Worm (Caenorhabditis elegans) whole organism, L4 larva: ENCODE measurements around the gene ZK353.3.
A peak's percentile ranks its signal among the peaks of the same experiment; 100 is the strongest.
"Not testable (repeated sequence)": the region's sequence is repeated elsewhere in the genome, so short reads cannot be mapped to it uniquely, and the experiment has no call there.

Source experiments
- R02D3.7 ChIP-seq: fragments of 150-350 bp; sonication (generic microtip); optimal IDR thresholded peaks from 3 replicates; lab custom pipeline; 2014; ENCODE audit warnings: missing biosample characterization, missing genetic modification characterization
- T20F7.1 ChIP-seq: fragments of 200-800 bp; sonication (Bioruptor generic); optimal IDR thresholded peaks from 2 replicates; lab custom pipeline; 2018; ENCODE audit warnings: mild to moderate bottlenecking, missing genetic modification characterization, missing compliant biosample characterization
- T26A8.4 ChIP-seq: fragments of 200-800 bp; sonication (Bioruptor generic); IDR thresholded peaks from 2 replicates; pipeline ENCODE4 v1.3.6; 2022; ENCODE audit warnings: missing genetic modification characterization, missing compliant biosample characterization
- ZK546.5 ChIP-seq, 2 experiments: sonication (generic microtip); optimal IDR thresholded peaks; 2 replicates each; lab custom pipeline; 2017; ENCODE audit warnings: missing biosample characterization in 2 of 2, missing genetic modification characterization in 2 of 2
- aha-1 ChIP-seq: fragments of 150-350 bp; peaks from one replicate; lab custom pipeline; 2014; ENCODE audit warnings: missing biosample characterization, missing genetic modification characterization
- ceh-28 ChIP-seq: fragments of 150-350 bp; optimal IDR thresholded peaks from 2 replicates; lab custom pipeline; 2014; ENCODE audit warnings: missing biosample characterization, missing genetic modification reagents, missing genetic modification characterization
- ces-1 ChIP-seq: fragments of 150-350 bp; sonication (generic microtip); optimal IDR thresholded peaks from 4 replicates; lab custom pipeline; 2014; ENCODE audit warnings: missing biosample characterization, missing genetic modification reagents, missing genetic modification characterization
- daf-8 ChIP-seq: fragments of 200-800 bp; sonication (Bioruptor generic); IDR thresholded peaks from 2 replicates; pipeline ENCODE4 v1.3.6; 2022; ENCODE audit warnings: missing genetic modification characterization, missing compliant biosample characterization
- dmd-9 ChIP-seq: fragments of 200-800 bp; sonication (Bioruptor generic); IDR thresholded peaks from 2 replicates; pipeline ENCODE4 v1.3.6; 2022; ENCODE audit warnings: missing genetic modification reagents, missing genetic modification characterization, missing compliant biosample characterization
- dpl-1 ChIP-seq: fragments of 150-350 bp; optimal IDR thresholded peaks from 2 replicates; lab custom pipeline; 2014; ENCODE audit warnings: missing biosample characterization, missing genetic modification reagents, missing genetic modification characterization
- dve-1 ChIP-seq: sonication (generic microtip); optimal IDR thresholded peaks from 2 replicates; lab custom pipeline; 2017; ENCODE audit warnings: antibody characterized with exemption, mild to moderate bottlenecking, missing genetic modification characterization, missing compliant biosample characterization; ENCODE audit not compliant: insufficient read depth
- egl-43 ChIP-seq: fragments of 200-800 bp; sonication (Bioruptor generic); IDR thresholded peaks from 2 replicates; pipeline ENCODE4 v1.3.6; 2022; ENCODE audit warnings: missing genetic modification reagents, missing genetic modification characterization, missing compliant biosample characterization
- hlh-30 ChIP-seq: sonication (generic microtip); optimal IDR thresholded peaks from 2 replicates; lab custom pipeline; 2017; ENCODE audit warnings: antibody characterized with exemption, mild to moderate bottlenecking, missing genetic modification characterization, missing compliant biosample characterization; ENCODE audit not compliant: insufficient read depth
- hmg-1.1 ChIP-seq: fragments of 200-800 bp; sonication (Bioruptor generic); IDR thresholded peaks from 2 replicates; pipeline ENCODE4 v1.3.6; 2022; ENCODE audit warnings: missing genetic modification reagents, missing genetic modification characterization, missing compliant biosample characterization
- lin-38 ChIP-seq: fragments of 200-800 bp; sonication (Bioruptor generic); IDR thresholded peaks from 2 replicates; pipeline ENCODE4 v1.3.6; 2022; ENCODE audit warnings: missing genetic modification reagents, missing genetic modification characterization, missing compliant biosample characterization
- lsy-2 ChIP-seq, 2 experiments: fragments of 150-350 bp in 1 of 2; sonication (generic microtip) in 1 of 2; optimal IDR thresholded peaks; 2 replicates each; lab custom pipeline; 2014 to 2017; ENCODE audit warnings: missing biosample characterization in 2 of 2, missing genetic modification characterization in 2 of 2
- madf-9 ChIP-seq: fragments of 200-800 bp; sonication (Bioruptor generic); conservative IDR thresholded peaks from 2 replicates; pipeline ENCODE4 v1.3.6; 2022; ENCODE audit warnings: missing genetic modification reagents, missing genetic modification characterization, missing compliant biosample characterization
- mdl-1 ChIP-seq, 2 experiments: fragments of 150-350 bp in 1 of 2; sonication (generic microtip) in 1 of 2; optimal IDR thresholded peaks; 2 replicates each; lab custom pipeline; 2014 to 2017; ENCODE audit warnings: missing biosample characterization in 2 of 2, missing genetic modification characterization in 2 of 2
- mdt-29 ChIP-seq: fragments of 200-800 bp; sonication (Bioruptor generic); IDR thresholded peaks from 2 replicates; pipeline ENCODE4 v1.3.6; 2022; ENCODE audit warnings: missing genetic modification reagents, missing genetic modification characterization, missing compliant biosample characterization
- mes-2 ChIP-seq: sonication (generic microtip); optimal IDR thresholded peaks from 2 replicates; lab custom pipeline; 2016; ENCODE audit warnings: missing genotype, mild to moderate bottlenecking, missing genetic modification characterization, missing compliant biosample characterization; ENCODE audit not compliant: poor library complexity, severe bottlenecking
- mxl-3 ChIP-seq: fragments of 200-800 bp; sonication (Bioruptor generic); optimal IDR thresholded peaks from 2 replicates; lab custom pipeline; 2018; ENCODE audit warnings: mild to moderate bottlenecking, missing genetic modification characterization, missing compliant biosample characterization
- nhr-102 ChIP-seq: sonication (generic microtip); optimal IDR thresholded peaks from 2 replicates; lab custom pipeline; 2016; ENCODE audit warnings: mild to moderate bottlenecking, missing genetic modification characterization, moderate library complexity, missing compliant biosample characterization
- nhr-11 ChIP-seq: fragments of 150-350 bp; optimal IDR thresholded peaks from 2 replicates; lab custom pipeline; 2014; ENCODE audit warnings: missing biosample characterization, missing genetic modification characterization
- nhr-41 ChIP-seq: fragments of 200-800 bp; sonication (Bioruptor generic); IDR thresholded peaks from 2 replicates; pipeline ENCODE4 v1.3.6; 2022; ENCODE audit warnings: missing genetic modification reagents, missing genetic modification characterization, missing compliant biosample characterization
- nhr-76 ChIP-seq: fragments of 150-350 bp; optimal IDR thresholded peaks from 2 replicates; lab custom pipeline; 2014; ENCODE audit warnings: missing biosample characterization, missing genetic modification characterization
- pha-4 ChIP-seq, 2 experiments: fragments of 150-350 bp in 1 of 2; fragments of 200-800 bp in 1 of 2; sonication (Bioruptor generic) in 1 of 2; IDR thresholded peaks in 1 of 2; optimal IDR thresholded peaks in 1 of 2; 2 replicates each; pipeline versions ENCODE4 v1.3.6 to Lab custom; 2014 to 2022; ENCODE audit warnings: missing genetic modification characterization in 2 of 2, missing genetic modification reagents in 2 of 2, missing biosample characterization in 1 of 2, missing compliant biosample characterization in 1 of 2
- rbr-2 ChIP-seq: sonication (generic microtip); optimal IDR thresholded peaks from 2 replicates; lab custom pipeline; 2016; ENCODE audit warnings: missing genotype, missing genetic modification characterization, missing compliant biosample characterization
- set-16 ChIP-seq: fragments of 200-800 bp; sonication (Bioruptor generic); IDR thresholded peaks from 2 replicates; pipeline ENCODE4 v1.3.6; 2022; ENCODE audit warnings: missing genetic modification reagents, missing genetic modification characterization, missing compliant biosample characterization
- skn-1 ChIP-seq: fragments of 150-350 bp; optimal IDR thresholded peaks from 2 replicates; lab custom pipeline; 2014; ENCODE audit warnings: missing biosample characterization, missing genetic modification characterization
- unc-130 ChIP-seq: sonication (generic microtip); optimal IDR thresholded peaks from 2 replicates; lab custom pipeline; 2016; ENCODE audit warnings: missing genetic modification reagents, missing genetic modification characterization, missing compliant biosample characterization
- vab-7 ChIP-seq: fragments of 200-800 bp; sonication (Bioruptor generic); IDR thresholded peaks from 2 replicates; pipeline ENCODE4 v1.3.6; 2022; ENCODE audit warnings: missing genetic modification reagents, missing genetic modification characterization, missing compliant biosample characterization
- zag-1 ChIP-seq: fragments of 150-350 bp; optimal IDR thresholded peaks from 2 replicates; lab custom pipeline; 2014; ENCODE audit warnings: missing biosample characterization, missing genetic modification characterization
- zfp-2 ChIP-seq: sonication (generic microtip); optimal IDR thresholded peaks from 2 replicates; lab custom pipeline; 2016; ENCODE audit warnings: mild to moderate bottlenecking, missing genetic modification characterization, missing compliant biosample characterization
- ztf-7 ChIP-seq: fragments of 150-350 bp; optimal IDR thresholded peaks from 2 replicates; lab custom pipeline; 2014; ENCODE audit warnings: missing biosample characterization, missing genetic modification characterization

Gene ZK353.3

ce11 chrIII:8395685-8396084, at the start of gene ZK353.3:
TSS of gene ZK353.3 (plus strand) at chrIII:8395985.
- TF ChIP-seq ZK546.5 (tag; optimal IDR thresholded peaks at IDR 0.05; lab: Kevin White, UChicago), result no peak
- TF ChIP-seq zag-1 (tag; lab: Kevin White, UChicago), result no peak
- no peak for TF ChIP-seq R02D3.7
- TF ChIP-seq lin-38 (GFP tag; lab: Robert Waterston, UW), result no peak
- no peak for TF ChIP-seq rbr-2
- no peak for TF ChIP-seq ceh-28 (tag; lab: Kevin White, UChicago)
- TF ChIP-seq nhr-76 (tag; lab: Kevin White, UChicago), result no peak
- no peak for TF ChIP-seq skn-1 (tag; lab: Kevin White, UChicago)
- TF ChIP-seq nhr-102, result no peak
- TF ChIP-seq, all 104 proteins: peak for 0

ce11 chrIII:8347822-8348221, 48.0 kb upstream of the ZK353.3 start, which contains the start of gene clc-29:
TSS of gene clc-29 (minus strand) at chrIII:8347922.
- TF ChIP-seq ces-1 (GFP tag; lab: Kevin White, UChicago); daf-8 (GFP tag; lab: Robert Waterston, UW); mdt-29 (GFP tag; lab: Robert Waterston, UW): not testable (repeated sequence)

DNA sequence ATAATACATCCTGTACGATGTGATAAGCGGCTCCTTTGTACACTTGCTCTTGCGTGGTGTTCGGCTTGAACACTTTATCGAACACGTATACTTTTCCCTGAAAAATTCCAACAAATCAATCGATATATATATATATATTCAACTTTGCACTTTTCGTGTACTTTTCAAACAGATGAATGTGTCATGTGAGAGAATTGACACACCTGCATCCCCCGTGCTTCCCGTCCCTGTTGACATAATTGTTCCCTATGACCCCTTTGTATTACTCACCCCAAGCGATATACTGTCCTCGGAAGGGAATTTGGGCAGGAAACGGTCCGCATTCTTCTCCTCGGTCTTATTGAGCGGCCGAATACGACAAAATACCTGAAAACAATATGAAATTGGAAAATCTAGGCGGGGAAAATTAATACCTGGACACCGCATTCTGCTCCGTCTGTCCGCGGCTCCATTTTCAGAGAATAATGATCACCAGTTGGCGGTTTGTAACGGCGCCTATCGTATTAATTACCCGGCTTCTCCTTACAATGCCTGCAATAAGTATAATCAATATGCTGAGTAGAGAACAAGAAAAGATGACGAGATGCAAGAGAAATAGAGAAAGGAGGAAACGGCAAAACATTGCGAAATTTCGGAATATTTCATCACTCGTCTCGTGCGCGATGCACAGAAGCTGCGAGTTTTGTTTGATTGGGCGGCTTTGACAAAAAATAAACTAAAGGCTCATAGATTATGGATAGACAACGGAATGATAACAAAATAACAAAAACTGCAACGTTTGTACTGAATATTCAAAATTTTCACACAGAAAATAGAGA, 40.9 kb upstream of the ZK353.3 start, which contains the start of gene unc-116:
Gene unc-116, minus strand, starts transcription at position 531 of the 818 bp plus-strand sequence.
- TF ChIP-seq hmg-1.1 (GFP tag; lab: Robert Waterston, UW) (peak; percentile 51), hlh-30 (peak; percentile 79), set-16 (GFP tag; lab: Robert Waterston, UW) (0 out of 2 replicates have a peak, but pooled peaks have one; percentile 7), egl-43 (GFP tag; lab: Robert Waterston, UW) (0 out of 2 replicates have a peak, but pooled peaks have one; percentile 28), mes-2 (tag; lab: Kevin White, UChicago) (peak; percentile 34), zfp-2 (tag; lab: Kevin White, UChicago) (no peak), mdl-1 (tag; optimal IDR thresholded peaks at IDR 0.05; lab: Kevin White, UChicago) (peak; percentile 37 to 76), ztf-7 (tag; lab: Kevin White, UChicago) (no peak), madf-9 (no peak), dmd-9 (GFP tag; lab: Robert Waterston, UW) (0 out of 2 replicates have a peak, but pooled peaks have one; percentile 31), T26A8.4 (peak; percentile 22; the same call in 1 of the 2 replicates), lsy-2 (tag; optimal IDR thresholded peaks at IDR 0.05; lab: Kevin White, UChicago) (peak; percentile 3 to 72), nhr-11 (tag; lab: Kevin White, UChicago) (peak; percentile 22), pha-4 (GFP tag; IDR thresholded peaks at IDR 0.05; lab: Robert Waterston, UW) (no peak), pha-4 (tag; optimal IDR thresholded peaks at IDR 0.05; lab: Kevin White, UChicago) (peak; percentile 8), mxl-3 (GFP tag; lab: Kevin White, UChicago) (no peak), nhr-41 (GFP tag; lab: Robert Waterston, UW) (no peak), dve-1 (tag; lab: Kevin White, UChicago) (peak; percentile 55), T20F7.1 (GFP tag; lab: Kevin White, UChicago) (peak; percentile 42), dpl-1 (GFP tag; lab: Kevin White, UChicago) (peak; percentile 34), aha-1 (peak; percentile 33), unc-130 (GFP tag; lab: Kevin White, UChicago) (no peak), vab-7 (no peak)
